Fruit fly (Drosophila melanogaster) Kc167 (cell line): ENCODE data around the gene CG18048.

Experiments used
- Myc ChIP-seq: fragments of >200 bp; optimal IDR thresholded peaks from 2 replicates; lab custom pipeline; 2017; ENCODE audit warnings: missing external identifiers
- h ChIP-seq: fragments of >200 bp; optimal IDR thresholded peaks from 3 replicates; lab custom pipeline; 2018; ENCODE audit warnings: missing external identifiers
- psq ChIP-seq: fragments of >200 bp; optimal IDR thresholded peaks from 2 replicates; lab custom pipeline; 2017; ENCODE audit warnings: missing external identifiers

dm6 chr3R:6334906-6335433 lies 10.9 kb upstream of the CG18048 start, which contains the start of gene Osi19:
- TF ChIP-seq h (lab: Kevin White, UChicago) (no peak), psq (lab: Kevin White, UChicago) (no peak), Myc (lab: Kevin White, UChicago) (no peak)
